Worm (Caenorhabditis elegans) whole organism, L4 larva: ENCODE results near the gene C16C10.2.

Experiments used
- F10B5.3 ChIP-seq: sonication (generic microtip); optimal IDR thresholded peaks from 2 replicates; lab custom pipeline; 2016; ENCODE audit warnings: mild to moderate bottlenecking, missing genetic modification characterization, missing compliant biosample characterization
- F44E2.7 ChIP-seq: fragments of 200-800 bp; sonication (Bioruptor generic); IDR thresholded peaks from 2 replicates; pipeline ENCODE4 v2.1.2; 2022; ENCODE audit warnings: missing genetic modification characterization, missing compliant biosample characterization
- F49E8.2 ChIP-seq: sonication (generic microtip); optimal IDR thresholded peaks from 2 replicates; lab custom pipeline; 2016; ENCODE audit warnings: missing compliant biosample characterization, mild to moderate bottlenecking, missing genetic modification characterization, borderline replicate concordance
- T26A8.4 ChIP-seq: fragments of 200-800 bp; sonication (Bioruptor generic); IDR thresholded peaks from 2 replicates; pipeline ENCODE4 v1.3.6; 2022; ENCODE audit warnings: missing genetic modification characterization, missing compliant biosample characterization
- Y105C5A.15 ChIP-seq: fragments of 200-800 bp; sonication (Bioruptor generic); IDR thresholded peaks from 2 replicates; pipeline ENCODE4 v1.3.6; 2022; ENCODE audit warnings: missing genetic modification characterization, missing compliant biosample characterization
- Y5F2A.4 ChIP-seq: fragments of 200-800 bp; sonication (Bioruptor generic); optimal IDR thresholded peaks from 2 replicates; lab custom pipeline; 2018; ENCODE audit warnings: mild to moderate bottlenecking, missing genetic modification characterization, missing compliant biosample characterization
- ZK337.2 ChIP-seq: fragments of 200-800 bp; sonication (Bioruptor generic); IDR thresholded peaks from 2 replicates; pipeline ENCODE4 v1.3.6; 2022; ENCODE audit warnings: missing genetic modification reagents, missing genetic modification characterization, missing compliant biosample characterization
- aha-1 ChIP-seq: fragments of 150-350 bp; peaks from one replicate; lab custom pipeline; 2014; ENCODE audit warnings: missing biosample characterization, missing genetic modification characterization
- ama-1 ChIP-seq: fragments of 150-350 bp; optimal IDR thresholded peaks from 2 replicates; lab custom pipeline; 2014; ENCODE audit warnings: inconsistent platforms, mixed read lengths
- ceh-28 ChIP-seq: fragments of 150-350 bp; optimal IDR thresholded peaks from 2 replicates; lab custom pipeline; 2014; ENCODE audit warnings: missing biosample characterization, missing genetic modification reagents, missing genetic modification characterization
- ces-1 ChIP-seq: fragments of 150-350 bp; sonication (generic microtip); optimal IDR thresholded peaks from 4 replicates; lab custom pipeline; 2014; ENCODE audit warnings: missing biosample characterization, missing genetic modification reagents, missing genetic modification characterization
- ctbp-1 ChIP-seq: fragments of 200-800 bp; sonication (Bioruptor generic); IDR thresholded peaks from 2 replicates; pipeline ENCODE4 v1.3.6; 2022; ENCODE audit warnings: missing genetic modification reagents, missing genetic modification characterization, missing compliant biosample characterization
- daf-12 ChIP-seq: fragments of 150-350 bp; optimal IDR thresholded peaks from 2 replicates; lab custom pipeline; 2014; ENCODE audit warnings: missing biosample characterization, missing genetic modification reagents, missing genetic modification characterization
- daf-16 ChIP-seq, 3 experiments: sonication (generic microtip); optimal IDR thresholded peaks; 2 replicates each; lab custom pipeline; 2016 to 2017; ENCODE audit warnings: missing genetic modification characterization in 3 of 3, missing genetic modification reagents in 3 of 3, mild to moderate bottlenecking in 2 of 3, missing compliant biosample characterization in 2 of 3, missing biosample characterization in 1 of 3, moderate library complexity in 1 of 3
- daf-8 ChIP-seq: fragments of 200-800 bp; sonication (Bioruptor generic); IDR thresholded peaks from 2 replicates; pipeline ENCODE4 v1.3.6; 2022; ENCODE audit warnings: missing genetic modification characterization, missing compliant biosample characterization
- dmd-9 ChIP-seq: fragments of 200-800 bp; sonication (Bioruptor generic); IDR thresholded peaks from 2 replicates; pipeline ENCODE4 v1.3.6; 2022; ENCODE audit warnings: missing genetic modification reagents, missing genetic modification characterization, missing compliant biosample characterization
- hif-1 ChIP-seq, 2 experiments: sonication (generic microtip); optimal IDR thresholded peaks; 2 replicates each; lab custom pipeline; 2016 to 2017; ENCODE audit warnings: missing compliant biosample characterization in 2 of 2, missing genetic modification characterization in 2 of 2, missing genetic modification reagents in 2 of 2, missing genotype in 2 of 2, mild to moderate bottlenecking in 1 of 2
- hmg-1.1 ChIP-seq: fragments of 200-800 bp; sonication (Bioruptor generic); IDR thresholded peaks from 2 replicates; pipeline ENCODE4 v1.3.6; 2022; ENCODE audit warnings: missing genetic modification reagents, missing genetic modification characterization, missing compliant biosample characterization
- lin-1 ChIP-seq: fragments of 200-800 bp; sonication (Bioruptor generic); IDR thresholded peaks from 2 replicates; pipeline ENCODE4 v1.3.6; 2022; ENCODE audit warnings: missing genetic modification reagents, missing genetic modification characterization, missing compliant biosample characterization
- lin-13 ChIP-seq: fragments of 150-350 bp; optimal IDR thresholded peaks from 2 replicates; lab custom pipeline; 2014; ENCODE audit warnings: missing biosample characterization, missing genetic modification reagents, missing genetic modification characterization
- lir-3 ChIP-seq: sonication (generic microtip); optimal IDR thresholded peaks from 2 replicates; lab custom pipeline; 2016; ENCODE audit warnings: mild to moderate bottlenecking, missing genetic modification characterization, missing compliant biosample characterization
- lsy-2 ChIP-seq, 2 experiments: fragments of 150-350 bp in 1 of 2; sonication (generic microtip) in 1 of 2; optimal IDR thresholded peaks; 2 replicates each; lab custom pipeline; 2014 to 2017; ENCODE audit warnings: missing biosample characterization in 2 of 2, missing genetic modification characterization in 2 of 2
- madf-5 ChIP-seq, 2 experiments: fragments of 200-800 bp; sonication (Bioruptor generic); IDR thresholded peaks; 2 replicates each; pipeline ENCODE4 v1.3.6; 2022; ENCODE audit warnings: missing compliant biosample characterization in 2 of 2, missing genetic modification characterization in 2 of 2
- mdt-29 ChIP-seq: fragments of 200-800 bp; sonication (Bioruptor generic); IDR thresholded peaks from 2 replicates; pipeline ENCODE4 v1.3.6; 2022; ENCODE audit warnings: missing genetic modification reagents, missing genetic modification characterization, missing compliant biosample characterization
- mxl-2 ChIP-seq: fragments of 200-800 bp; sonication (Bioruptor generic); conservative IDR thresholded peaks from 2 replicates; pipeline ENCODE4 v1.3.6; 2022; ENCODE audit warnings: missing genetic modification reagents, missing genetic modification characterization, missing compliant biosample characterization
- nhr-11 ChIP-seq: fragments of 150-350 bp; optimal IDR thresholded peaks from 2 replicates; lab custom pipeline; 2014; ENCODE audit warnings: missing biosample characterization, missing genetic modification characterization
- nhr-237 ChIP-seq: sonication (generic microtip); optimal IDR thresholded peaks from 2 replicates; lab custom pipeline; 2017; ENCODE audit warnings: missing biosample characterization, missing genetic modification characterization
- nhr-25 ChIP-seq: sonication (generic microtip); optimal IDR thresholded peaks from 2 replicates; lab custom pipeline; 2017; ENCODE audit warnings: missing genetic modification characterization, mild to moderate bottlenecking, missing compliant biosample characterization, antibody characterized with exemption, moderate library complexity, borderline replicate concordance; ENCODE audit not compliant: insufficient read depth
- nhr-28 ChIP-seq: fragments of 150-350 bp; optimal IDR thresholded peaks from 2 replicates; lab custom pipeline; 2014; ENCODE audit warnings: missing biosample characterization, missing genetic modification characterization
- nhr-42 ChIP-seq: fragments of 200-800 bp; sonication (Bioruptor generic); IDR thresholded peaks from 2 replicates; pipeline ENCODE4 v1.3.6; 2022; ENCODE audit warnings: missing genetic modification characterization, missing compliant biosample characterization
- nhr-6 ChIP-seq: fragments of 150-350 bp; optimal IDR thresholded peaks from 2 replicates; lab custom pipeline; 2014; ENCODE audit warnings: missing biosample characterization, missing genetic modification characterization
- nhr-77 ChIP-seq: fragments of 150-350 bp; optimal IDR thresholded peaks from 2 replicates; lab custom pipeline; 2014; ENCODE audit warnings: missing biosample characterization, missing genetic modification characterization
- php-3 ChIP-seq: fragments of 200-800 bp; sonication (Bioruptor generic); IDR thresholded peaks from 2 replicates; pipeline ENCODE4 v1.3.6; 2022; ENCODE audit warnings: missing genetic modification reagents, missing genetic modification characterization, missing compliant biosample characterization
- pqm-1 ChIP-seq: sonication (generic microtip); optimal IDR thresholded peaks from 2 replicates; lab custom pipeline; 2017; ENCODE audit warnings: missing biosample characterization, missing genetic modification characterization
- sdz-12 ChIP-seq: fragments of 200-800 bp; sonication (Bioruptor generic); optimal IDR thresholded peaks from 2 replicates; lab custom pipeline; 2018; ENCODE audit warnings: mild to moderate bottlenecking, missing genetic modification characterization, missing compliant biosample characterization
- set-16 ChIP-seq: fragments of 200-800 bp; sonication (Bioruptor generic); IDR thresholded peaks from 2 replicates; pipeline ENCODE4 v1.3.6; 2022; ENCODE audit warnings: missing genetic modification reagents, missing genetic modification characterization, missing compliant biosample characterization
- snpc-4 ChIP-seq: fragments of 150-350 bp; optimal IDR thresholded peaks from 2 replicates; lab custom pipeline; 2014; ENCODE audit warnings: missing biosample characterization, missing genetic modification characterization
- spr-3 ChIP-seq: fragments of 200-800 bp; sonication (Bioruptor generic); optimal IDR thresholded peaks from 2 replicates; lab custom pipeline; 2018; ENCODE audit warnings: mild to moderate bottlenecking, missing genetic modification characterization, missing compliant biosample characterization
- unc-62 ChIP-seq, 3 experiments: fragments of 150-350 bp in 1 of 3; sonication (generic microtip); optimal IDR thresholded peaks in 2 of 3; peaks in 1 of 3; 1 replicate in 1 of 3; 2 replicates in 2 of 3; lab custom pipeline; 2014 to 2017; ENCODE audit warnings: missing biosample characterization in 3 of 3, missing genetic modification characterization in 3 of 3, missing genetic modification reagents in 3 of 3, missing genotype in 1 of 3
- zfp-2 ChIP-seq: sonication (generic microtip); optimal IDR thresholded peaks from 2 replicates; lab custom pipeline; 2016; ENCODE audit warnings: mild to moderate bottlenecking, missing genetic modification characterization, missing compliant biosample characterization
- zip-2 ChIP-seq: fragments of 150-350 bp; optimal IDR thresholded peaks from 2 replicates; lab custom pipeline; 2014; ENCODE audit warnings: missing biosample characterization, missing genetic modification characterization

The C16C10.2 gene

ce11 chrIII:4223668-4224127 lies 45.2 kb upstream of the C16C10.2 start (continued):
- TF ChIP-seq madf-5 (GFP tag; IDR thresholded peaks at IDR 0.05; lab: Robert Waterston, UW) (no peak), ZK337.2 (no peak), hif-1 (tag; optimal IDR thresholded peaks at IDR 0.05; lab: Kevin White, UChicago) (peak in 1 of 2 experiments; percentile 87), nhr-28 (tag; lab: Kevin White, UChicago) (peak; percentile 91), T26A8.4 (GFP tag; lab: Robert Waterston, UW) (peak; percentile 57), ces-1 (GFP tag; lab: Kevin White, UChicago) (peak; percentile 57), spr-3 (no peak), zfp-2 (tag; lab: Kevin White, UChicago) (peak; percentile 1), lsy-2 (tag; optimal IDR thresholded peaks at IDR 0.05; lab: Kevin White, UChicago) (peak; percentile 84 to 90), aha-1 (tag; lab: Kevin White, UChicago) (peak; percentile 98), nhr-25 (tag; lab: Kevin White, UChicago) (peak; percentile 49), ceh-28 (no peak), Y5F2A.4 (no peak), Y105C5A.15 (no peak), nhr-6 (tag; lab: Kevin White, UChicago) (peak; percentile 73), daf-12 (no peak), nhr-237 (tag; lab: Kevin White, UChicago) (no peak), nhr-77 (tag; lab: Kevin White, UChicago) (peak; percentile 79), hmg-1.1 (peak; percentile 86), F10B5.3 (tag; lab: Kevin White, UChicago) (peak; percentile 7), set-16 (GFP tag; lab: Robert Waterston, UW) (peak; percentile 60), mxl-2 (GFP tag; lab: Robert Waterston, UW) (no peak), nhr-42 (GFP tag; lab: Robert Waterston, UW) (no peak), F44E2.7 (GFP tag; lab: Robert Waterston, UW) (no peak), dmd-9 (GFP tag; lab: Robert Waterston, UW) (0 out of 2 replicates have a peak, but pooled peaks have one; percentile 45), php-3 (0 out of 2 replicates have a peak, but pooled peaks have one; percentile 15), sdz-12 (GFP tag; lab: Kevin White, UChicago) (no peak)

ce11 chrIII:4221527-4221926 lies 43.1 kb upstream of the C16C10.2 start:
- TF ChIP-seq aha-1 (tag; lab: Kevin White, UChicago) (peak; percentile 91), daf-16 (GFP tag; optimal IDR thresholded peaks at IDR 0.05; lab: Kevin White, UChicago) (no peak), daf-16 (tag; optimal IDR thresholded peaks at IDR 0.05; lab: Kevin White, UChicago) (no peak), hmg-1.1 (peak; percentile 64)
- TF ChIP-seq, all 104 proteins: peak for 2

- TF ChIP-seq lin-13 = no peak
- no peak for TF ChIP-seq lir-3
- peak; percentile 50 for TF ChIP-seq nhr-11
Measured at ce11 chrIII:4220864-4221263, 42.4 kb upstream of the C16C10.2 start.

- no peak for TF ChIP-seq unc-62 (GFP tag; optimal IDR thresholded peaks at IDR 0.05 in 1 of 2; lab: Kevin White, UChicago)
- no peak for TF ChIP-seq unc-62 (tag; optimal IDR thresholded peaks at IDR 0.05; lab: Kevin White, UChicago)
- no peak for TF ChIP-seq daf-8
- no peak for TF ChIP-seq pqm-1
- TF ChIP-seq lin-1 (GFP tag; lab: Robert Waterston, UW) = no peak
- no peak for TF ChIP-seq ama-1 (lab: Kevin White, UChicago)
- TF ChIP-seq mdt-29 (GFP tag; lab: Robert Waterston, UW) = no peak
- no peak for TF ChIP-seq F49E8.2
- no peak for TF ChIP-seq ctbp-1 (GFP tag; lab: Robert Waterston, UW)
- TF ChIP-seq nhr-25 (tag; lab: Kevin White, UChicago) = no peak
- no peak for TF ChIP-seq snpc-4
- TF ChIP-seq zip-2 (tag; lab: Kevin White, UChicago) = no peak
Measured at ce11 chrIII:4210661-4211060, 32.2 kb upstream of the C16C10.2 start.
